Fruit fly (Drosophila melanogaster) whole organism, embryonic: ENCODE measurements around the gene shi.
A peak's percentile ranks its signal among the peaks of the same experiment; 100 is the strongest.

ENCODE experiments used
- ATbp ChIP-seq: fragments of 200-800 bp; sonication (Bioruptor generic); optimal IDR thresholded peaks from 2 replicates; lab custom pipeline; 2017; ENCODE audit warnings: missing biosample characterization, mild to moderate bottlenecking, missing genetic modification characterization, missing genetic modification reagents
- B-H2 ChIP-seq: fragments of 200-800 bp; sonication (Bioruptor generic); optimal IDR thresholded peaks from 2 replicates; lab custom pipeline; 2018; ENCODE audit warnings: missing biosample characterization, mild to moderate bottlenecking, missing genetic modification characterization
- CG10274 ChIP-seq: fragments of 200-800 bp; sonication (Bioruptor generic); optimal IDR thresholded peaks from 3 replicates; lab custom pipeline; 2017; ENCODE audit warnings: missing biosample characterization, mild to moderate bottlenecking, missing genetic modification characterization
- CG10321 ChIP-seq: fragments of 200-800 bp; sonication (Bioruptor generic); IDR thresholded peaks from 2 replicates; pipeline ENCODE4 v1.3.6; 2022; ENCODE audit warnings: missing biosample characterization, missing genetic modification characterization
- CG10431 ChIP-seq: fragments of 200-800 bp; sonication (Bioruptor generic); optimal IDR thresholded peaks from 3 replicates; lab custom pipeline; 2018; ENCODE audit warnings: missing biosample characterization, mild to moderate bottlenecking, missing genetic modification characterization
- CG11085 ChIP-seq: fragments of 200-800 bp; sonication (Bioruptor generic); IDR thresholded peaks from 2 replicates; pipeline ENCODE4 v1.3.6; 2022; ENCODE audit warnings: missing biosample characterization, missing genetic modification characterization
- CG13123 ChIP-seq: fragments of 200-800 bp; sonication (Bioruptor generic); optimal IDR thresholded peaks from 2 replicates; lab custom pipeline; 2016; ENCODE audit warnings: missing biosample characterization, missing genetic modification characterization
- CG14710 ChIP-seq: fragments of 200-800 bp; sonication (Bioruptor generic); optimal IDR thresholded peaks from 3 replicates; lab custom pipeline; 2019; ENCODE audit warnings: missing biosample characterization, mild to moderate bottlenecking, missing genetic modification characterization, moderate library complexity
- CG16779 ChIP-seq: fragments of 200-800 bp; sonication (Bioruptor generic); IDR thresholded peaks from 2 replicates; pipeline ENCODE4 v1.3.6; 2022; ENCODE audit warnings: missing biosample characterization, missing genetic modification characterization
- CG17912 ChIP-seq: fragments of 200-800 bp; sonication (Bioruptor generic); optimal IDR thresholded peaks from 2 replicates; lab custom pipeline; 2018; ENCODE audit warnings: missing biosample characterization, mild to moderate bottlenecking, missing genetic modification characterization
- CG18011 ChIP-seq: fragments of 200-800 bp; sonication (Bioruptor generic); optimal IDR thresholded peaks from 2 replicates; lab custom pipeline; 2017; ENCODE audit warnings: missing biosample characterization, missing genetic modification characterization, mild to moderate bottlenecking, moderate library complexity, missing genotype
- CG18764 ChIP-seq: fragments of 200-800 bp; sonication (Bioruptor generic); optimal IDR thresholded peaks from 3 replicates; lab custom pipeline; 2016; ENCODE audit warnings: missing biosample characterization, missing genetic modification characterization
- CG2129 ChIP-seq: fragments of 200-800 bp; sonication (Bioruptor generic); IDR thresholded peaks from 2 replicates; pipeline ENCODE4 v1.3.6; 2022; ENCODE audit warnings: missing biosample characterization, missing genetic modification characterization; ENCODE audit not compliant: partially characterized antibody
- CG2199 ChIP-seq: fragments of 200-800 bp; sonication (Bioruptor generic); IDR thresholded peaks from 3 replicates; pipeline ENCODE4 v1.3.6; 2022; ENCODE audit warnings: missing biosample characterization, missing genetic modification characterization
- CG3163 ChIP-seq: fragments of 200-800 bp; sonication (Bioruptor generic); optimal IDR thresholded peaks from 3 replicates; lab custom pipeline; 2016; ENCODE audit warnings: missing biosample characterization, missing genetic modification characterization
- CG34376 ChIP-seq: fragments of 200-800 bp; sonication (Bioruptor generic); optimal IDR thresholded peaks from 2 replicates; lab custom pipeline; 2018; ENCODE audit warnings: missing biosample characterization, mild to moderate bottlenecking, missing genetic modification characterization
- CG4282 ChIP-seq: fragments of 200-800 bp; sonication (Bioruptor generic); optimal IDR thresholded peaks from 2 replicates; lab custom pipeline; 2016; ENCODE audit warnings: missing biosample characterization, missing genetic modification characterization
- CG4328 ChIP-seq: fragments of 200-800 bp; sonication (Bioruptor generic); optimal IDR thresholded peaks from 3 replicates; lab custom pipeline; 2017; ENCODE audit warnings: missing biosample characterization, missing genetic modification reagents, missing genetic modification characterization
- CG8924 ChIP-seq: fragments of 200-800 bp; optimal IDR thresholded peaks from 3 replicates; lab custom pipeline; 2019; ENCODE audit warnings: missing biosample characterization, mild to moderate bottlenecking, missing genetic modification characterization, moderate library complexity
- Chrac-16 ChIP-seq: fragments of 200-800 bp; sonication (Bioruptor generic); optimal IDR thresholded peaks from 3 replicates; lab custom pipeline; 2016; ENCODE audit warnings: missing biosample characterization, missing genetic modification characterization
- D19B ChIP-seq: fragments of 200-800 bp; sonication (Bioruptor generic); optimal IDR thresholded peaks from 2 replicates; lab custom pipeline; 2017; ENCODE audit warnings: missing biosample characterization, mild to moderate bottlenecking, missing genetic modification characterization
- Deaf1 ChIP-seq: fragments of 200-800 bp; optimal IDR thresholded peaks from 3 replicates; lab custom pipeline; 2019; ENCODE audit warnings: missing biosample characterization, mild to moderate bottlenecking, missing genetic modification characterization, moderate library complexity
- Dll ChIP-seq: fragments of 200-800 bp; sonication (Bioruptor generic); IDR thresholded peaks from 4 replicates; pipeline ENCODE4 v1.3.6; 2022; ENCODE audit warnings: missing biosample characterization, missing genetic modification characterization; ENCODE audit not compliant: partially characterized antibody
- Dref ChIP-seq: fragments of 200-800 bp; sonication (Bioruptor generic); IDR thresholded peaks from 2 replicates; pipeline ENCODE4 v1.3.6; 2022; ENCODE audit warnings: missing biosample characterization, missing genetic modification characterization
- Hand ChIP-seq: fragments of 200-800 bp; sonication (Bioruptor generic); optimal IDR thresholded peaks from 2 replicates; lab custom pipeline; 2017; ENCODE audit warnings: mild to moderate bottlenecking, missing biosample characterization, missing genetic modification reagents, missing genetic modification characterization
- Taf1 ChIP-seq: fragments of 200-800 bp; sonication (Bioruptor generic); IDR thresholded peaks from 2 replicates; pipeline ENCODE4 v1.3.6; 2022; ENCODE audit warnings: missing biosample characterization, missing genetic modification characterization
- YL-1 ChIP-seq: fragments of 200-800 bp; sonication (Bioruptor generic); optimal IDR thresholded peaks from 3 replicates; lab custom pipeline; 2017; ENCODE audit warnings: missing biosample characterization, mild to moderate bottlenecking, missing genetic modification characterization
- amos ChIP-seq: fragments of 200-800 bp; sonication (Bioruptor generic); IDR thresholded peaks from 2 replicates; pipeline ENCODE4 v1.3.6; 2022; ENCODE audit warnings: missing biosample characterization, missing genetic modification characterization; ENCODE audit not compliant: partially characterized antibody
- chn ChIP-seq: fragments of 200-800 bp; sonication (Bioruptor generic); optimal IDR thresholded peaks from 2 replicates; lab custom pipeline; 2016; ENCODE audit warnings: missing biosample characterization, missing genetic modification characterization
- dan ChIP-seq: fragments of 200-800 bp; sonication (Bioruptor generic); IDR thresholded peaks from 2 replicates; pipeline ENCODE4 v1.3.6; 2022; ENCODE audit warnings: missing biosample characterization, missing genetic modification characterization
- dimm ChIP-seq: fragments of 200-800 bp; sonication (Bioruptor generic); IDR thresholded peaks from 2 replicates; pipeline ENCODE4 v1.3.6; 2022; ENCODE audit warnings: missing biosample characterization, missing genetic modification characterization
- fd64A ChIP-seq: fragments of 200-800 bp; sonication (Bioruptor generic); optimal IDR thresholded peaks from 3 replicates; lab custom pipeline; 2018; ENCODE audit warnings: missing biosample characterization, mild to moderate bottlenecking, missing genetic modification characterization
- gfzf ChIP-seq: fragments of 200-800 bp; sonication (Bioruptor generic); optimal IDR thresholded peaks from 2 replicates; lab custom pipeline; 2016; ENCODE audit warnings: missing biosample characterization, mild to moderate bottlenecking, missing genetic modification characterization, moderate library complexity
- gt ChIP-seq: fragments of 200-800 bp; sonication (Bioruptor generic); IDR thresholded peaks from 2 replicates; pipeline ENCODE4 v1.3.6; 2022; ENCODE audit warnings: missing biosample characterization, missing genetic modification characterization
- hbn ChIP-seq: fragments of 200-800 bp; sonication (Bioruptor generic); IDR thresholded peaks from 2 replicates; pipeline ENCODE4 v1.3.6; 2022; ENCODE audit warnings: missing biosample characterization, missing genetic modification characterization; ENCODE audit not compliant: partially characterized antibody
- inv ChIP-seq: fragments of 200-800 bp; sonication (Bioruptor generic); IDR thresholded peaks from 2 replicates; pipeline ENCODE4 v1.3.6; 2022; ENCODE audit warnings: missing biosample characterization, missing genetic modification characterization; ENCODE audit not compliant: partially characterized antibody
- nom ChIP-seq: fragments of 200-800 bp; sonication (Bioruptor generic); optimal IDR thresholded peaks from 2 replicates; lab custom pipeline; 2017; ENCODE audit warnings: missing biosample characterization, missing genetic modification characterization, mild to moderate bottlenecking, moderate library complexity, missing genetic modification reagents
- onecut ChIP-seq: fragments of 200-800 bp; sonication (Bioruptor generic); IDR thresholded peaks from 2 replicates; pipeline ENCODE4 v1.3.6; 2022; ENCODE audit warnings: missing biosample characterization, missing genetic modification characterization
- p53 ChIP-seq: fragments of 200-800 bp; sonication (Bioruptor generic); optimal IDR thresholded peaks from 2 replicates; lab custom pipeline; 2016; ENCODE audit warnings: missing biosample characterization, missing genetic modification characterization
- phol ChIP-seq: fragments of 200-800 bp; sonication (Bioruptor generic); optimal IDR thresholded peaks from 3 replicates; lab custom pipeline; 2018; ENCODE audit warnings: missing biosample characterization, mild to moderate bottlenecking, missing genetic modification characterization, moderate library complexity
- psq ChIP-seq: fragments of 200-800 bp; sonication (Bioruptor generic); optimal IDR thresholded peaks from 2 replicates; lab custom pipeline; 2017; ENCODE audit warnings: missing biosample characterization, missing genetic modification characterization
- pum ChIP-seq: fragments of 200-800 bp; sonication (Bioruptor generic); optimal IDR thresholded peaks from 2 replicates; lab custom pipeline; 2016; ENCODE audit warnings: missing biosample characterization, missing genetic modification characterization
- sc ChIP-seq, 3 experiments: fragments of >200 bp in 2 of 3; fragments of 200-800 bp in 1 of 3; sonication (Bioruptor generic) in 1 of 3; optimal IDR thresholded peaks; 2 replicates in 2 of 3; 3 replicates in 1 of 3; lab custom pipeline; 2017; ENCODE audit warnings: mild to moderate bottlenecking in 1 of 3, missing biosample characterization in 1 of 3, missing genetic modification characterization in 1 of 3, missing genetic modification reagents in 1 of 3
- sim ChIP-seq: fragments of 200-800 bp; sonication (Bioruptor generic); IDR thresholded peaks from 2 replicates; pipeline ENCODE4 v1.3.6; 2022; ENCODE audit warnings: missing biosample characterization, missing genetic modification characterization
- sob ChIP-seq: fragments of 200-800 bp; sonication (Bioruptor generic); IDR thresholded peaks from 2 replicates; pipeline ENCODE4 v1.3.6; 2022; ENCODE audit warnings: missing biosample characterization, missing genetic modification characterization
- tup ChIP-seq: fragments of 200-800 bp; sonication (Bioruptor generic); optimal IDR thresholded peaks from 2 replicates; lab custom pipeline; 2016; ENCODE audit warnings: missing biosample characterization, mild to moderate bottlenecking, missing genetic modification characterization, moderate library complexity
- twi ChIP-seq: fragments of 200-800 bp; optimal IDR thresholded peaks from 2 replicates; lab custom pipeline; 2019; ENCODE audit warnings: missing biosample characterization, mild to moderate bottlenecking, missing genetic modification characterization, moderate library complexity
- zen2 ChIP-seq: fragments of 200-800 bp; sonication (Bioruptor generic); IDR thresholded peaks from 3 replicates; pipeline ENCODE4 v1.3.6; 2022; ENCODE audit warnings: missing biosample characterization, missing genetic modification characterization; ENCODE audit not compliant: partially characterized antibody

shi gene

dm6 chrX:15886411-15887246 lies 5.3 kb upstream of the shi start (continued):
- peak; percentile 23 for TF ChIP-seq CG10431 (GFP tag; lab: Kevin White, UChicago)
- TF ChIP-seq Dref (GFP tag; lab: Robert Waterston, UW) = no peak
- no peak for TF ChIP-seq CG4328 (GFP tag; lab: Kevin White, UChicago)
- TF ChIP-seq Dll = peak; percentile 36; the same call in 1 of the 4 replicates
- TF ChIP-seq chn (GFP tag; lab: Kevin White, UChicago) = no peak
- no peak for TF ChIP-seq CG17912 (GFP tag; lab: Kevin White, UChicago)
- TF ChIP-seq CG18764 = no peak
- TF ChIP-seq CG16779 (GFP tag; lab: Robert Waterston, UW) = no peak
- peak; percentile 98 for TF ChIP-seq nom (GFP tag; lab: Kevin White, UChicago)
- TF ChIP-seq CG4282 (GFP tag; lab: Kevin White, UChicago) = no peak
- no peak for TF ChIP-seq p53 (GFP tag; lab: Kevin White, UChicago)
- no peak for TF ChIP-seq twi (tag; lab: Kevin White, UChicago)
- peak; percentile 84 for TF ChIP-seq YL-1 (GFP tag; lab: Kevin White, UChicago)
- no peak for TF ChIP-seq CG13123
- TF ChIP-seq Chrac-16 (GFP tag; lab: Kevin White, UChicago) = no peak
- TF ChIP-seq sim (GFP tag; lab: Robert Waterston, UW) = no peak
- peak; percentile 6 for TF ChIP-seq gfzf
- peak; percentile 32 for TF ChIP-seq B-H2 (GFP tag; lab: Kevin White, UChicago)
- no peak for TF ChIP-seq pum
- no peak for TF ChIP-seq D19B (GFP tag; lab: Kevin White, UChicago)
- no peak for TF ChIP-seq hbn
- TF ChIP-seq inv (GFP tag; lab: Robert Waterston, UW) = no peak
- no peak for TF ChIP-seq CG18011 (GFP tag; lab: Kevin White, UChicago)
- no peak for TF ChIP-seq CG2129 (GFP tag; lab: Robert Waterston, UW)
- no peak for TF ChIP-seq dan (GFP tag; lab: Robert Waterston, UW)
- peak; percentile 51; the same call in 1 of the 2 replicates for TF ChIP-seq sob (GFP tag; lab: Robert Waterston, UW)
- no peak for TF ChIP-seq tup (GFP tag; lab: Kevin White, UChicago)
- TF ChIP-seq zen2 (GFP tag; lab: Robert Waterston, UW) = no peak
- peak; percentile 22 for TF ChIP-seq Hand (GFP tag; lab: Kevin White, UChicago)
- TF ChIP-seq CG10321 (GFP tag; lab: Robert Waterston, UW) = peak; percentile 93
- TF ChIP-seq CG2199 (GFP tag; lab: Robert Waterston, UW) = 0 out of 3 replicates have a peak, but pooled peaks have one; percentile 62
- TF ChIP-seq ATbp (GFP tag; lab: Kevin White, UChicago) = peak; percentile 68
- peak; percentile 13 for TF ChIP-seq CG8924 (tag; lab: Kevin White, UChicago)
- TF ChIP-seq amos (GFP tag; lab: Robert Waterston, UW) = peak; percentile 58; the same call in 1 of the 2 replicates
- TF ChIP-seq CG14710 (tag; lab: Kevin White, UChicago) = peak; percentile 17
- 0 out of 2 replicates have a peak, but pooled peaks have one; percentile 4 for TF ChIP-seq onecut
- TF ChIP-seq CG34376 = peak; percentile 89
- TF ChIP-seq CG11085 (GFP tag; lab: Robert Waterston, UW) = no peak
- TF ChIP-seq fd64A (GFP tag; lab: Kevin White, UChicago) = no peak
- peak; percentile 100 for TF ChIP-seq psq (GFP tag; lab: Kevin White, UChicago)
- TF ChIP-seq CG10274 = no peak
- no peak for TF ChIP-seq sc (optimal IDR thresholded peaks at IDR 0.05; lab: Kevin White, UChicago)
- TF ChIP-seq sc (GFP tag; optimal IDR thresholded peaks at IDR 0.05; lab: Kevin White, UChicago) = no peak
- peak; percentile 98 for TF ChIP-seq CG3163
- TF ChIP-seq dimm = no peak
- no peak for TF ChIP-seq Taf1 (GFP tag; lab: Robert Waterston, UW)
- no peak for TF ChIP-seq phol (tag; lab: Kevin White, UChicago)
- peak; percentile 88 for TF ChIP-seq Deaf1 (tag; lab: Kevin White, UChicago)
- TF ChIP-seq gt (GFP tag; lab: Robert Waterston, UW) = no peak
